Fruit fly (Drosophila melanogaster) whole organism, embryonic: ENCODE data around the gene Ctu2.

ENCODE experiments used
- Asciz ChIP-seq: fragments of 200-800 bp; sonication (Bioruptor generic); optimal IDR thresholded peaks from 2 replicates; lab custom pipeline; 2017; ENCODE audit warnings: missing biosample characterization, mild to moderate bottlenecking, missing genetic modification characterization, missing genetic modification reagents
- CG11695 ChIP-seq: fragments of 200-800 bp; sonication (Bioruptor generic); IDR thresholded peaks from 3 replicates; pipeline ENCODE4 v1.3.6; 2022; ENCODE audit warnings: missing biosample characterization, missing genetic modification characterization
- CG14710 ChIP-seq: fragments of 200-800 bp; sonication (Bioruptor generic); optimal IDR thresholded peaks from 3 replicates; lab custom pipeline; 2019; ENCODE audit warnings: missing biosample characterization, mild to moderate bottlenecking, missing genetic modification characterization, moderate library complexity
- CG1529 ChIP-seq: fragments of 200-800 bp; sonication (Bioruptor generic); optimal IDR thresholded peaks from 3 replicates; lab custom pipeline; 2018; ENCODE audit warnings: missing biosample characterization, missing genetic modification characterization
- CG17361 ChIP-seq: fragments of 200-800 bp; sonication (Bioruptor generic); IDR thresholded peaks from 3 replicates; pipeline ENCODE4 v1.3.6; 2022; ENCODE audit warnings: missing biosample characterization, missing genetic modification characterization
- CG17802 ChIP-seq: fragments of 200-800 bp; sonication (Bioruptor generic); optimal IDR thresholded peaks from 2 replicates; lab custom pipeline; 2018; ENCODE audit warnings: missing biosample characterization, mild to moderate bottlenecking, missing genetic modification characterization, moderate library complexity
- CG1792 ChIP-seq: fragments of 200-800 bp; sonication (Bioruptor generic); optimal IDR thresholded peaks from 2 replicates; lab custom pipeline; 2016; ENCODE audit warnings: missing biosample characterization, missing genetic modification characterization
- CG2889 ChIP-seq: fragments of 200-800 bp; sonication (Bioruptor generic); IDR thresholded peaks from 3 replicates; pipeline ENCODE4 v1.3.6; 2022; ENCODE audit warnings: missing biosample characterization, missing genetic modification characterization
- CG3726 ChIP-seq: fragments of 200-800 bp; sonication (Bioruptor generic); IDR thresholded peaks from 3 replicates; pipeline ENCODE4, ENCODE4 v1.3.6; 2022; ENCODE audit warnings: missing biosample characterization, missing genetic modification characterization
- CG4328 ChIP-seq: fragments of 200-800 bp; sonication (Bioruptor generic); optimal IDR thresholded peaks from 3 replicates; lab custom pipeline; 2017; ENCODE audit warnings: missing biosample characterization, missing genetic modification reagents, missing genetic modification characterization
- CG6175 ChIP-seq: fragments of 200-800 bp; sonication (Bioruptor generic); IDR thresholded peaks from 3 replicates; pipeline ENCODE4 v1.3.6; 2022; ENCODE audit warnings: missing biosample characterization, missing genetic modification characterization
- CG6683 ChIP-seq: fragments of 200-800 bp; sonication (Bioruptor generic); optimal IDR thresholded peaks from 2 replicates; lab custom pipeline; 2017; ENCODE audit warnings: missing biosample characterization, mild to moderate bottlenecking, missing genetic modification characterization, missing genetic modification reagents
- CG7786 ChIP-seq: fragments of 200-800 bp; sonication (Bioruptor generic); optimal IDR thresholded peaks from 2 replicates; lab custom pipeline; 2016; ENCODE audit warnings: missing biosample characterization, missing genetic modification characterization
- CG7987 ChIP-seq: fragments of 200-800 bp; sonication (Bioruptor generic); optimal IDR thresholded peaks from 2 replicates; lab custom pipeline; 2018; ENCODE audit warnings: missing biosample characterization, mild to moderate bottlenecking, missing genetic modification characterization, moderate library complexity
- CG8089 ChIP-seq: fragments of 200-800 bp; sonication (Bioruptor generic); optimal IDR thresholded peaks from 3 replicates; lab custom pipeline; 2016; ENCODE audit warnings: missing biosample characterization, missing genetic modification characterization
- CG8765 ChIP-seq: fragments of 200-800 bp; sonication (Bioruptor generic); IDR thresholded peaks from 2 replicates; pipeline ENCODE4 v1.3.6; 2022; ENCODE audit warnings: missing biosample characterization, missing genetic modification characterization
- CG9437 ChIP-seq: fragments of 200-800 bp; sonication (Bioruptor generic); optimal IDR thresholded peaks from 2 replicates; lab custom pipeline; 2018; ENCODE audit warnings: missing biosample characterization, mild to moderate bottlenecking, missing genetic modification characterization
- ERR ChIP-seq: fragments of 200-800 bp; sonication (Bioruptor generic); optimal IDR thresholded peaks from 2 replicates; lab custom pipeline; 2016; ENCODE audit warnings: missing biosample characterization, missing genetic modification characterization
- GATAe ChIP-seq: fragments of 200-800 bp; sonication (Bioruptor generic); conservative IDR thresholded peaks from 2 replicates; pipeline ENCODE4 v1.3.6; 2022; ENCODE audit warnings: missing biosample characterization, missing genetic modification characterization
- Hmx ChIP-seq: fragments of 200-800 bp; sonication (Bioruptor generic); optimal IDR thresholded peaks from 2 replicates; lab custom pipeline; 2016; ENCODE audit warnings: missing biosample characterization, missing genetic modification characterization
- Hr51 ChIP-seq, 2 experiments: fragments of 200-800 bp; sonication (Bioruptor generic); optimal IDR thresholded peaks; 2 replicates in 1 of 2; 3 replicates in 1 of 2; lab custom pipeline; 2016 to 2018; ENCODE audit warnings: missing biosample characterization in 2 of 2, missing genetic modification characterization in 2 of 2, mild to moderate bottlenecking in 1 of 2, moderate library complexity in 1 of 2
- Jarid2 ChIP-seq: fragments of 200-800 bp; sonication (Bioruptor generic); optimal IDR thresholded peaks from 3 replicates; lab custom pipeline; 2017; ENCODE audit warnings: mild to moderate bottlenecking, missing biosample characterization, missing genetic modification reagents, missing genetic modification characterization
- MESR4 ChIP-seq: fragments of 200-800 bp; sonication (Bioruptor generic); optimal IDR thresholded peaks from 2 replicates; lab custom pipeline; 2018; ENCODE audit warnings: missing biosample characterization, mild to moderate bottlenecking, missing genetic modification characterization, moderate library complexity
- MTF-1 ChIP-seq: fragments of 200-800 bp; sonication (Bioruptor generic); optimal IDR thresholded peaks from 2 replicates; lab custom pipeline; 2018; ENCODE audit warnings: missing biosample characterization, mild to moderate bottlenecking, missing genetic modification characterization, borderline replicate concordance
- NK7.1 ChIP-seq: fragments of 200-800 bp; sonication (Bioruptor generic); optimal IDR thresholded peaks from 3 replicates; lab custom pipeline; 2016; ENCODE audit warnings: missing biosample characterization, missing genetic modification characterization
- Pdp1 ChIP-seq, 2 experiments: fragments of 200-800 bp; sonication (Bioruptor generic); optimal IDR thresholded peaks; 3 replicates each; lab custom pipeline; 2016; ENCODE audit warnings: missing biosample characterization in 2 of 2, missing genetic modification characterization in 2 of 2, mild to moderate bottlenecking in 1 of 2, moderate library complexity in 1 of 2
- Rfx ChIP-seq: fragments of 200-800 bp; sonication (Bioruptor generic); IDR thresholded peaks from 2 replicates; pipeline ENCODE4 v1.3.6; 2022; ENCODE audit warnings: missing biosample characterization, missing genetic modification characterization
- Sry-δ ChIP-seq: fragments of 200-800 bp; sonication (Bioruptor generic); optimal IDR thresholded peaks from 2 replicates; lab custom pipeline; 2016; ENCODE audit warnings: missing biosample characterization, missing genetic modification characterization
- ap ChIP-seq: fragments of 200-800 bp; sonication (Bioruptor generic); IDR thresholded peaks from 2 replicates; pipeline ENCODE4 v1.3.6; 2022; ENCODE audit warnings: missing biosample characterization, missing genetic modification characterization
- ase ChIP-seq: fragments of 200-800 bp; sonication (Bioruptor generic); IDR thresholded peaks from 3 replicates; pipeline ENCODE4 v1.3.6; 2022; ENCODE audit warnings: missing biosample characterization, missing genetic modification characterization
- bab2 ChIP-seq: fragments of 200-800 bp; sonication (Bioruptor generic); optimal IDR thresholded peaks from 2 replicates; lab custom pipeline; 2016; ENCODE audit warnings: missing biosample characterization, missing genetic modification characterization
- bbx ChIP-seq: fragments of 200-800 bp; sonication (Bioruptor generic); IDR thresholded peaks from 2 replicates; pipeline ENCODE4 v1.3.6; 2022; ENCODE audit warnings: missing biosample characterization, missing genetic modification characterization; ENCODE audit not compliant: partially characterized antibody
- chn ChIP-seq: fragments of 200-800 bp; sonication (Bioruptor generic); optimal IDR thresholded peaks from 2 replicates; lab custom pipeline; 2016; ENCODE audit warnings: missing biosample characterization, missing genetic modification characterization
- ci ChIP-seq: fragments of 200-800 bp; sonication (Bioruptor generic); IDR thresholded peaks from 3 replicates; pipeline ENCODE4 v1.3.6; 2022; ENCODE audit warnings: missing biosample characterization, missing genetic modification characterization
- dan ChIP-seq: fragments of 200-800 bp; sonication (Bioruptor generic); IDR thresholded peaks from 2 replicates; pipeline ENCODE4 v1.3.6; 2022; ENCODE audit warnings: missing biosample characterization, missing genetic modification characterization
- dmrt11E ChIP-seq: fragments of 200-800 bp; sonication (Bioruptor generic); optimal IDR thresholded peaks from 3 replicates; lab custom pipeline; 2018; ENCODE audit warnings: missing biosample characterization, mild to moderate bottlenecking, missing genetic modification characterization, moderate library complexity
- gro ChIP-seq: fragments of 200-800 bp; sonication (Bioruptor generic); optimal IDR thresholded peaks from 2 replicates; lab custom pipeline; 2016; ENCODE audit warnings: missing biosample characterization, missing genetic modification characterization
- gsb ChIP-seq: fragments of 200-800 bp; sonication (Bioruptor generic); IDR thresholded peaks from 2 replicates; pipeline ENCODE4 v1.3.6; 2022; ENCODE audit warnings: missing biosample characterization, missing genetic modification characterization
- h ChIP-seq: fragments of >200 bp; optimal IDR thresholded peaks from 2 replicates; lab custom pipeline; 2017
- hkb ChIP-seq, 2 experiments: fragments of 200-800 bp in 1 of 2; fragments of >200 bp in 1 of 2; sonication (Bioruptor generic) in 1 of 2; IDR thresholded peaks in 1 of 2; optimal IDR thresholded peaks in 1 of 2; 2 replicates each; pipeline versions ENCODE4 v1.3.6 to Lab custom; 2017 to 2022; ENCODE audit warnings: missing biosample characterization in 1 of 2, missing genetic modification characterization in 1 of 2
- jigr1 ChIP-seq: fragments of 200-800 bp; sonication (Bioruptor generic); IDR thresholded peaks from 3 replicates; pipeline ENCODE4 v1.3.6; 2022; ENCODE audit warnings: missing biosample characterization, missing genetic modification characterization
- kah ChIP-seq: fragments of 200-800 bp; sonication (Bioruptor generic); optimal IDR thresholded peaks from 2 replicates; lab custom pipeline; 2018; ENCODE audit warnings: missing biosample characterization, mild to moderate bottlenecking, missing genetic modification characterization
- klu ChIP-seq: fragments of 200-800 bp; sonication (Bioruptor generic); IDR thresholded peaks from 2 replicates; pipeline ENCODE4 v1.3.6; 2022; ENCODE audit warnings: missing biosample characterization, missing genetic modification characterization
- ro ChIP-seq: fragments of 200-800 bp; sonication (Bioruptor generic); IDR thresholded peaks from 2 replicates; pipeline ENCODE4 v1.3.6; 2022; ENCODE audit warnings: missing biosample characterization, missing genetic modification characterization
- sens-2 ChIP-seq: fragments of 200-800 bp; sonication (Bioruptor generic); IDR thresholded peaks from 2 replicates; pipeline ENCODE4 v1.3.6; 2022; ENCODE audit warnings: missing biosample characterization, missing genetic modification characterization
- sisA ChIP-seq: fragments of 200-800 bp; sonication (Bioruptor generic); IDR thresholded peaks from 2 replicates; pipeline ENCODE4 v1.3.6; 2022; ENCODE audit warnings: missing biosample characterization, missing genetic modification characterization
- slp2 ChIP-seq: fragments of 200-800 bp; sonication (Bioruptor generic); optimal IDR thresholded peaks from 2 replicates; lab custom pipeline; 2016; ENCODE audit warnings: missing biosample characterization, missing genetic modification characterization
- trh ChIP-seq: fragments of 200-800 bp; sonication (Bioruptor generic); optimal IDR thresholded peaks from 2 replicates; lab custom pipeline; 2016; ENCODE audit warnings: missing biosample characterization, missing genetic modification characterization
- tup ChIP-seq: fragments of 200-800 bp; sonication (Bioruptor generic); optimal IDR thresholded peaks from 2 replicates; lab custom pipeline; 2016; ENCODE audit warnings: missing biosample characterization, mild to moderate bottlenecking, missing genetic modification characterization, moderate library complexity
- zen ChIP-seq: fragments of 200-800 bp; sonication (Bioruptor generic); optimal IDR thresholded peaks from 3 replicates; lab custom pipeline; 2018; ENCODE audit warnings: missing biosample characterization, mild to moderate bottlenecking, missing genetic modification characterization, moderate library complexity
- zfh2 ChIP-seq: fragments of 200-800 bp; sonication (Bioruptor generic); optimal IDR thresholded peaks from 2 replicates; lab custom pipeline; 2016; ENCODE audit warnings: missing biosample characterization, missing genetic modification characterization

Ctu2 gene

dm6 chr2L:19528308-19528707, 35.3 kb upstream of the Ctu2 start (continued):
- peak; percentile 62 for TF ChIP-seq Sry-δ (GFP tag; lab: Kevin White, UChicago)
- TF ChIP-seq Rfx (GFP tag; lab: Robert Waterston, UW): peak; percentile 99
- peak; percentile 88 for TF ChIP-seq CG17361
- TF ChIP-seq CG1529 (GFP tag; lab: Kevin White, UChicago): peak; percentile 74
- peak; percentile 81 for TF ChIP-seq ap (GFP tag; lab: Robert Waterston, UW)
- peak; percentile 73; the same call in 2 of the 3 replicates for TF ChIP-seq jigr1 (GFP tag; lab: Robert Waterston, UW)
- peak; percentile 95 for TF ChIP-seq Hr51 (GFP tag; optimal IDR thresholded peaks at IDR 0.05; lab: Kevin White, UChicago)
- TF ChIP-seq slp2 (GFP tag; lab: Kevin White, UChicago): peak; percentile 89
- TF ChIP-seq CG2889 (GFP tag; lab: Robert Waterston, UW): peak; percentile 94
- no peak for TF ChIP-seq hkb (optimal IDR thresholded peaks at IDR 0.05; lab: Kevin White, UChicago)
- peak; percentile 97 for TF ChIP-seq hkb (GFP tag; IDR thresholded peaks at IDR 0.05; lab: Robert Waterston, UW)
- TF ChIP-seq MTF-1 (GFP tag; lab: Kevin White, UChicago): peak; percentile 80
- peak; percentile 88 for TF ChIP-seq NK7.1
- peak; percentile 80 for TF ChIP-seq Asciz (GFP tag; lab: Kevin White, UChicago)
- TF ChIP-seq Jarid2 (GFP tag; lab: Kevin White, UChicago): peak; percentile 76
- TF ChIP-seq MESR4 (GFP tag; lab: Kevin White, UChicago): peak; percentile 51
- peak; percentile 64 for TF ChIP-seq dmrt11E (tag; lab: Kevin White, UChicago)
- TF ChIP-seq ro (GFP tag; lab: Robert Waterston, UW): peak; percentile 81
- TF ChIP-seq trh (GFP tag; lab: Kevin White, UChicago): peak; percentile 77
- peak; percentile 97 for TF ChIP-seq gsb
- TF ChIP-seq sisA (GFP tag; lab: Robert Waterston, UW): peak; percentile 91
- peak; percentile 78 for TF ChIP-seq zen
- peak; percentile 93 for TF ChIP-seq ase (GFP tag; lab: Robert Waterston, UW)
- no peak for TF ChIP-seq bbx (GFP tag; lab: Robert Waterston, UW)
- TF ChIP-seq sens-2 (GFP tag; lab: Robert Waterston, UW): peak; percentile 78
- peak; percentile 85; the same call in 1 of the 2 replicates for TF ChIP-seq CG8765 (GFP tag; lab: Robert Waterston, UW)
- peak; percentile 96 for TF ChIP-seq ERR (GFP tag; lab: Kevin White, UChicago)
- TF ChIP-seq kah (GFP tag; lab: Kevin White, UChicago): peak; percentile 73
- peak; percentile 57 for TF ChIP-seq CG14710
- peak; percentile 98 for TF ChIP-seq gro (GFP tag; lab: Kevin White, UChicago)
- peak; percentile 91 for TF ChIP-seq CG7987 (GFP tag; lab: Kevin White, UChicago)
- TF ChIP-seq CG17802: peak; percentile 55
- TF ChIP-seq CG9437 (GFP tag; lab: Kevin White, UChicago): peak; percentile 85
- peak; percentile 90 for TF ChIP-seq Hmx (GFP tag; lab: Kevin White, UChicago)
- peak; percentile 90 for TF ChIP-seq klu (GFP tag; lab: Robert Waterston, UW)
- TF ChIP-seq ci (GFP tag; lab: Robert Waterston, UW): peak; percentile 96
- TF ChIP-seq CG1792: peak; percentile 93
- peak; percentile 97 for TF ChIP-seq bab2 (GFP tag; lab: Kevin White, UChicago)
- TF ChIP-seq chn: peak; percentile 89
- TF ChIP-seq CG4328: peak; percentile 67
- TF ChIP-seq h (lab: Kevin White, UChicago): no peak
- peak; percentile 77 for TF ChIP-seq CG8089 (GFP tag; lab: Kevin White, UChicago)
- TF ChIP-seq CG7786 (GFP tag; lab: Kevin White, UChicago): peak; percentile 97
- peak; percentile 93 for TF ChIP-seq CG6683 (GFP tag; lab: Kevin White, UChicago)
- TF ChIP-seq CG11695 (GFP tag; lab: Robert Waterston, UW): peak; percentile 97
- TF ChIP-seq tup: peak; percentile 89
- TF ChIP-seq zfh2 (GFP tag; lab: Kevin White, UChicago): peak; percentile 97
- TF ChIP-seq dan (GFP tag; lab: Robert Waterston, UW): no peak
- peak; percentile 94 for TF ChIP-seq CG6175 (GFP tag; lab: Robert Waterston, UW)
- peak; percentile 95 for TF ChIP-seq GATAe (GFP tag; lab: Robert Waterston, UW)
- TF ChIP-seq Pdp1 (GFP tag; optimal IDR thresholded peaks at IDR 0.05; lab: Kevin White, UChicago): peak; percentile 91 to 93
- TF ChIP-seq CG3726 (GFP tag; lab: Robert Waterston, UW): peak; percentile 90
